Worm (Caenorhabditis elegans) whole organism, dauer: ENCODE measurements around the gene srt-43.

ENCODE experiments used
- unc-62 ChIP-seq: sonication (generic microtip); optimal IDR thresholded peaks from 2 replicates; lab custom pipeline; 2017; ENCODE audit warnings: missing biosample characterization, missing genetic modification reagents, missing genetic modification characterization

srt-43 gene

DNA sequence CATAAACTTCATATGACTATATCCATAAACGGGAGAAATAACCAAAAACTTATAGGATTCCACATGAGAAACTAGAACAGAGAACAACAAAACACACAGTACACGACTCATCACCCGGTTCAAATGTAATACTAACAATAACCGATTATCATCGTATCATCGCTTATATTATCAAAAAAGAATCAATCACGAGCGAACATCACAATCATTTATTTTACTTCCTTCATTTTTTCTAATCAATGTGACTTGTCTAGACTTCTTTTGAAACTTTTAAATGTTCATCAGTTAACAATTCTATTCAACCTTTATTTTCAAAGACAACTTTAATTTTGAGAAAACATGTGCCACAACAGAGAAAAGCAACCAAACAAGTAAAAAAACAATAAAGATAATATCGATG is 26.1 kb downstream of the srt-43 start, which contains the start of gene ugt-4:
TSS of gene ugt-4 (minus strand) at position 141 of the 400 bp plus-strand sequence.
- no peak for TF ChIP-seq unc-62

DNA sequence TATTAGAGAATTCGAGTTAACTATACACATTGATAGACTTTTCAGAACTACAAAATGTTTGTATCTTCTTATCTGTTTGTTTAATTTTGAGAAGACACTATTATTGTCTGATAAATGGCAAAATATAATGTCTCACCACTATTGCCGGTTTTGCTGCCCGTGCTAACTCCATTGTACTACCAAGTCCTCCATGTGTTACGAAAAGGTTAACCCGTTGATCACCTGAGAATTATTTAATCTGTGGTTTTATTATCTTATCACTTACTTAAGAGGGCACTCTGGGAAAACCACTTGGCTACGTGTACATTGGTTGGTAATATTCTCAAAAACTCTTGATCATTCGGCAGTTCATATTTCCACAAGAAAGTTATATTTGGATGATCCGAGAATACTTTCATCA is 26.9 kb downstream of the srt-43 start:
- no peak for TF ChIP-seq unc-62

ce11 chrV:12796908-12797490 is 28.0 kb downstream of the srt-43 start:
- TF ChIP-seq unc-62 = no peak

- TF ChIP-seq unc-62 = no peak
Observed at ce11 chrV:12797992-12798391, 28.9 kb downstream of the srt-43 start, which contains the start of gene ugt-6. ugt-6 (minus strand) TSS chrV:12798224.

DNA sequence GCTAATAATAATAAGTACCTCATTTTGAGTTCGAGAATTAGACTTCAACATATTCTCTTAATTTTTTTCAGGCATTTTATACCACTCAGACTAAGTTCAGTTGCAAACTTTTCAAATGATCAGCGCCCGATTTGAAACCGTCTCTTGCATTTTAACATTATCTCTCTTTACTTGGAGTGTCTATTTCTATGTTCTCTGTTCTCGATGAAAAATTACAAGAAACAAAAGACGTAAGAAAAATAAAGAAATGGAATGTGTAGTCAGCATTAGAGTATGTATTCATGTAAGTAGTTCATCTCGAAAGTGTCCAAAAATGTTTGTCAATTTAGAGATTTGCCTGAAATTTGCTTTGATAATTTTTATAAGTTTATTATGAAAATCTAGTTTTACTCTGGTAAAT is 31.1 kb downstream of the srt-43 start, which contains the start of gene ugt-3:
TSS of gene ugt-3 (minus strand) at position 101 of the 400 bp plus-strand sequence.
- TF ChIP-seq unc-62 = no peak

- TF ChIP-seq unc-62 = no peak
Observed at ce11 chrV:12803274-12803673, 34.2 kb downstream of the srt-43 start, which contains the start of gene srbc-45. srbc-45 (plus strand) TSS chrV:12803574.

ce11 chrV:12806190-12806589 is 37.1 kb downstream of the srt-43 start, which contains the start of gene ZC443.7:
ZC443.7 (plus strand) TSS chrV:12806490.
- TF ChIP-seq unc-62 = no peak

ce11 chrV:12809876-12810275 is 40.8 kb downstream of the srt-43 start, which contains the start of gene ZC443.1:
ZC443.1 (minus strand) TSS chrV:12810080.
- TF ChIP-seq unc-62 = no peak

- TF ChIP-seq unc-62 = no peak
Observed at ce11 chrV:12811126-12811525, 42.1 kb downstream of the srt-43 start, which contains the start of gene ZC443.2. ZC443.2 (minus strand) TSS chrV:12811192.

ce11 chrV:12811810-12812209 is 42.8 kb downstream of the srt-43 start:
- TF ChIP-seq unc-62 = no peak

- no peak for TF ChIP-seq unc-62
Observed at ce11 chrV:12814022-12814421, 45.0 kb downstream of the srt-43 start, which contains the start of gene ZC443.3. ZC443.3 (minus strand) TSS chrV:12814122.

DNA sequence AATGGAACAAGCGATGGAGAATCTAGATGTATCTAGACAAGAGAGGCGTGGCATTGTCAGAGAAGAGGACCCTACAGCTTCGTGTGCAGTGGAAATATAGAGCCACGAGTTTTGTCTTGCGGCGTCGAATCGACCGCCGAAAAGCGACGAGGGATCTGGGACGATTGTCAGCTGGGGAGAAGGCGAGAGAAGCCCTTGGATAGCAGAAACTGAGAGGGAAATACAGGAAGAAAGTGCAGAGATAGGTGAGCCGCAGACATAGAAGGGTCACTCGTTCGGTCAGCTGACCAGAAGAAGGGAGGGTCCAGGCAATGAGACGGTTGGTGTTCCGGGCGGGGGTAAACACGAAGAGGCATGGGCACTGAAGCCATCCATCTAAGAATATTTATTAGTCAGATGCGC is 45.4 kb downstream of the srt-43 start:
- TF ChIP-seq unc-62 = no peak

- TF ChIP-seq unc-62 = no peak
Observed at ce11 chrV:12815386-12815785, 46.3 kb downstream of the srt-43 start.

DNA sequence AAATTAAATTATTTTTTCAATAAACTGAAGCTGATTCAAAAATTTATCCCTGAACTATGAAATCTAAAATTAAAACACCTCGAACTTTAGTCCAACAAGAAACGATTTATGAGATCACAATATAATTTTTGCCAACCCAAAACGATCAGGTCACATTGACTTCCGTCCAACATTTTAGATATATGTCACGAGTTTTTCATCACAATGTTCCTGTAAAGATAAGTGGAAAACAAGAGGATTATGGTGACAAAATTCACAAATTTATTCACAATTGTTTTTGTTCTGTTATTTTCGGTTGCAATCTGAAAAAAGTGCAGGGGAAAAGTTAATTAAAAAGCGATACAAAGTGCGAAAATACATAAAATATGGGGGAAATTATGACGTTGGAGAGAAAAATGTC is 47.6 kb downstream of the srt-43 start:
- no peak for TF ChIP-seq unc-62

ce11 chrV:12818486-12818885 is 49.4 kb downstream of the srt-43 start:
- no peak for TF ChIP-seq unc-62

ce11 chrV:12819155-12819554 is 50.1 kb downstream of the srt-43 start:
- no peak for TF ChIP-seq unc-62

- no peak for TF ChIP-seq unc-62
Observed at ce11 chrV:12819792-12820453, 50.9 kb downstream of the srt-43 start, which contains the start of the genes ZC443.4 and ugt-18. ZC443.4 (minus strand) TSS chrV:12819886. ugt-18 (plus strand) TSS chrV:12820260.
